Fruit fly (Drosophila melanogaster): ENCODE data around the gene mtgo.
A peak's percentile ranks its signal among the peaks of the same experiment; 100 is the strongest.

Gene mtgo

dm6 chr2L:16703753-16704152 is 158.9 kb downstream of the mtgo start (continued):
- TF ChIP-seq CG11695 (GFP tag; IDR thresholded peaks at IDR 0.05) (no peak), CG10366 (GFP tag; IDR thresholded peaks at IDR 0.05) (peak; percentile 75), CG13424 (tag; optimal IDR thresholded peaks at IDR 0.05) (peak; percentile 72), trh (GFP tag; optimal IDR thresholded peaks at IDR 0.05) (no peak), slbo (GFP tag; IDR thresholded peaks at IDR 0.05) (peak; percentile 73), repo (GFP tag; optimal IDR thresholded peaks at IDR 0.05) (no peak), otp (GFP tag; IDR thresholded peaks at IDR 0.05) (no peak), Hsf (GFP tag; optimal IDR thresholded peaks at IDR 0.05) (peak; percentile 40), CG6765 (GFP tag; optimal IDR thresholded peaks at IDR 0.05) (no peak), fu2 (GFP tag; optimal IDR thresholded peaks at IDR 0.05) (peak; percentile 30), CG4328 (GFP tag; optimal IDR thresholded peaks at IDR 0.05) (no peak), ems (GFP tag; optimal IDR thresholded peaks at IDR 0.05) (peak; percentile 34), run (tag; optimal IDR thresholded peaks at IDR 0.05) (no peak), crol (GFP tag; IDR thresholded peaks at IDR 0.05) (no peak), sc (optimal IDR thresholded peaks at IDR 0.05) (no peak), sc (GFP tag; optimal IDR thresholded peaks at IDR 0.05) (no peak), CG10462 (GFP tag; optimal IDR thresholded peaks at IDR 0.05) (no peak), Dek (tag; optimal IDR thresholded peaks at IDR 0.05) (peak; percentile 42), CG11696 (GFP tag; IDR thresholded peaks at IDR 0.05) (no peak), gsb (GFP tag; IDR thresholded peaks at IDR 0.05) (no peak), vnd (GFP tag; IDR thresholded peaks at IDR 0.05; ENCODE audit: partially characterized antibody) (no peak), CG13123 (GFP tag; optimal IDR thresholded peaks at IDR 0.05) (no peak), gcm2 (GFP tag; optimal IDR thresholded peaks at IDR 0.05) (no peak), Atf3 (GFP tag; optimal IDR thresholded peaks at IDR 0.05) (no peak), Gsc (GFP tag; IDR thresholded peaks at IDR 0.05) (no peak), lilli (GFP tag; optimal IDR thresholded peaks at IDR 0.05) (peak; percentile 70), slou (GFP tag; optimal IDR thresholded peaks at IDR 0.05) (peak; percentile 18), Awh (GFP tag; IDR thresholded peaks at IDR 0.05) (no peak), CG13775 (GFP tag; optimal IDR thresholded peaks at IDR 0.05) (peak; percentile 63), D (optimal IDR thresholded peaks at IDR 0.05) (no peak), D (GFP tag; optimal IDR thresholded peaks at IDR 0.05) (no peak), CG16813 (GFP tag; IDR thresholded peaks at IDR 0.05; ENCODE audit: partially characterized antibody) (no peak), CG7963 (GFP tag; IDR thresholded peaks at IDR 0.05; ENCODE audit: partially characterized antibody) (no peak), H2.0 (GFP tag; IDR thresholded peaks at IDR 0.05) (no peak), maf-S (GFP tag; optimal IDR thresholded peaks at IDR 0.05) (peak; percentile 44), zfh2 (GFP tag; optimal IDR thresholded peaks at IDR 0.05) (peak; percentile 59), zen (tag; optimal IDR thresholded peaks at IDR 0.05) (no peak), CG11085 (GFP tag; IDR thresholded peaks at IDR 0.05) (no peak), hkb (optimal IDR thresholded peaks at IDR 0.05) (no peak), hkb (GFP tag; IDR thresholded peaks at IDR 0.05) (peak; percentile 69), jing (GFP tag; optimal IDR thresholded peaks at IDR 0.05) (no peak), knrl (GFP tag; IDR thresholded peaks at IDR 0.05; ENCODE audit: partially characterized antibody) (no peak), dmrt99B (tag; optimal IDR thresholded peaks at IDR 0.05) (no peak), CG4360 (GFP tag; IDR thresholded peaks at IDR 0.05) (no peak), Bgb (GFP tag; IDR thresholded peaks at IDR 0.05; ENCODE audit: partially characterized antibody) (no peak), zfh1 (GFP tag; IDR thresholded peaks at IDR 0.05) (peak; percentile 59; the same call in 2 of the 3 replicates), CG18011 (GFP tag; optimal IDR thresholded peaks at IDR 0.05) (no peak), Aef1 (GFP tag; IDR thresholded peaks at IDR 0.05) (peak; percentile 22; the same call in 1 of the 3 replicates), CG7556 (GFP tag; optimal IDR thresholded peaks at IDR 0.05) (peak; percentile 19), Tbp (GFP tag; optimal IDR thresholded peaks at IDR 0.05) (no peak), bab2 (GFP tag; optimal IDR thresholded peaks at IDR 0.05) (peak; percentile 19), CG7928 (GFP tag; optimal IDR thresholded peaks at IDR 0.05) (no peak), fd102C (GFP tag; optimal IDR thresholded peaks at IDR 0.05) (no peak)

All from whole organism, embryonic.